Fruit fly (Drosophila melanogaster) whole organism, pupa: ENCODE measurements around the gene wds.
"Not testable (repeated sequence)": the region's sequence is repeated elsewhere in the genome, so short reads cannot be mapped to it uniquely, and the experiment has no call there.

ENCODE experiments used
- CG10348 ChIP-seq: fragments of 200-800 bp; sonication (Bioruptor generic); IDR thresholded peaks from 2 replicates; pipeline ENCODE4 v1.3.6; 2022; ENCODE audit warnings: missing biosample characterization, missing genetic modification characterization
- CG12605 ChIP-seq: fragments of 200-800 bp; sonication (Bioruptor generic); IDR thresholded peaks from 2 replicates; pipeline ENCODE4 v1.3.6; 2022; ENCODE audit warnings: missing biosample characterization, missing genetic modification characterization
- CG13204 ChIP-seq: fragments of 200-800 bp; sonication (Bioruptor generic); optimal IDR thresholded peaks from 2 replicates; lab custom pipeline; 2018; ENCODE audit warnings: missing biosample characterization, mild to moderate bottlenecking, missing genetic modification characterization, moderate library complexity
- CG14655 ChIP-seq: fragments of 200-800 bp; sonication (Bioruptor generic); optimal IDR thresholded peaks from 3 replicates; lab custom pipeline; 2017; ENCODE audit warnings: mild to moderate bottlenecking, missing biosample characterization, missing genetic modification reagents, missing genetic modification characterization
- CG15710 ChIP-seq: fragments of 200-800 bp; sonication (Bioruptor generic); optimal IDR thresholded peaks from 2 replicates; lab custom pipeline; 2018; ENCODE audit warnings: missing biosample characterization, mild to moderate bottlenecking, missing genetic modification characterization, moderate library complexity
- CG17806 ChIP-seq: fragments of 200-800 bp; sonication (Bioruptor generic); optimal IDR thresholded peaks from 2 replicates; lab custom pipeline; 2018; ENCODE audit warnings: missing biosample characterization, mild to moderate bottlenecking, missing genetic modification characterization, moderate library complexity
- CG32121 ChIP-seq: fragments of 200-800 bp; sonication (Bioruptor generic); IDR thresholded peaks from 2 replicates; pipeline ENCODE4 v1.3.6; 2022; ENCODE audit warnings: missing biosample characterization, missing genetic modification characterization
- CG34367 ChIP-seq: fragments of 200-800 bp; sonication (Bioruptor generic); optimal IDR thresholded peaks from 2 replicates; lab custom pipeline; 2018; ENCODE audit warnings: missing biosample characterization, mild to moderate bottlenecking, missing genetic modification characterization
- CG4496 ChIP-seq: fragments of 200-800 bp; sonication (Bioruptor generic); IDR thresholded peaks from 3 replicates; pipeline ENCODE4 v1.3.6; 2022; ENCODE audit warnings: missing biosample characterization, missing genetic modification characterization
- CG8159 ChIP-seq: fragments of 200-800 bp; sonication (Bioruptor generic); optimal IDR thresholded peaks from 3 replicates; lab custom pipeline; 2018; ENCODE audit warnings: missing biosample characterization, mild to moderate bottlenecking, missing genetic modification characterization, moderate library complexity
- CG8301 ChIP-seq: fragments of 200-800 bp; sonication (Bioruptor generic); optimal IDR thresholded peaks from 2 replicates; lab custom pipeline; 2018; ENCODE audit warnings: missing biosample characterization, mild to moderate bottlenecking, missing genetic modification characterization
- CG9948 ChIP-seq: fragments of 200-800 bp; sonication (Bioruptor generic); optimal IDR thresholded peaks from 2 replicates; lab custom pipeline; 2018; ENCODE audit warnings: missing biosample characterization, mild to moderate bottlenecking, missing genetic modification characterization, moderate library complexity
- D1 ChIP-seq: fragments of 200-800 bp; sonication (Bioruptor generic); optimal IDR thresholded peaks from 2 replicates; lab custom pipeline; 2018; ENCODE audit warnings: missing biosample characterization, mild to moderate bottlenecking, missing genetic modification characterization, moderate library complexity
- EcR ChIP-seq: fragments of 200-800 bp; sonication (Bioruptor generic); optimal IDR thresholded peaks from 3 replicates; lab custom pipeline; 2019; ENCODE audit warnings: missing biosample characterization, missing genetic modification characterization, mild to moderate bottlenecking, moderate library complexity, missing genetic modification reagents
- Ets98B ChIP-seq: fragments of 200-800 bp; sonication (Bioruptor generic); IDR thresholded peaks from 2 replicates; pipeline ENCODE4 v1.3.6; 2022; ENCODE audit warnings: missing biosample characterization, missing genetic modification characterization
- Pif1A ChIP-seq: fragments of 200-800 bp; sonication (Bioruptor generic); optimal IDR thresholded peaks from 3 replicates; lab custom pipeline; 2016; ENCODE audit warnings: missing biosample characterization, missing genetic modification characterization
- Pif1B ChIP-seq: fragments of 200-800 bp; sonication (Bioruptor generic); optimal IDR thresholded peaks from 3 replicates; lab custom pipeline; 2016; ENCODE audit warnings: missing biosample characterization, missing genetic modification characterization
- Snoo ChIP-seq: fragments of 200-800 bp; sonication (Bioruptor generic); optimal IDR thresholded peaks from 3 replicates; lab custom pipeline; 2017; ENCODE audit warnings: missing biosample characterization, mild to moderate bottlenecking, missing genetic modification characterization, inconsistent platforms
- fd96Ca ChIP-seq: fragments of 200-800 bp; sonication (Bioruptor generic); IDR thresholded peaks from 3 replicates; pipeline ENCODE4 v1.3.6; 2022; ENCODE audit warnings: missing biosample characterization, missing genetic modification characterization
- gl ChIP-seq: fragments of 200-800 bp; sonication (Bioruptor generic); optimal IDR thresholded peaks from 2 replicates; lab custom pipeline; 2018; ENCODE audit warnings: missing biosample characterization, mild to moderate bottlenecking, missing genetic modification characterization
- rn ChIP-seq: fragments of 200-800 bp; sonication (Bioruptor generic); IDR thresholded peaks from 2 replicates; pipeline ENCODE4 v1.3.6; 2022; ENCODE audit warnings: missing biosample characterization, missing genetic modification characterization

wds gene

dm6 chrX:2608470-2609157 is 22.8 kb downstream of the wds start, which contains the start of gene Smyd3:
TSS of gene Smyd3 (minus strand) at chrX:2608876.
- TF ChIP-seq CG10348, result no peak
- TF ChIP-seq CG4496 (GFP tag; lab: Robert Waterston, UW), result peak; percentile 91
- TF ChIP-seq CG17806 (tag; lab: Kevin White, UChicago), result peak; percentile 75
- peak; percentile 79 for TF ChIP-seq CG32121 (GFP tag; lab: Robert Waterston, UW)
- peak; percentile 72 for TF ChIP-seq CG12605 (GFP tag; lab: Robert Waterston, UW)
- no peak for TF ChIP-seq D1 (tag; lab: Kevin White, UChicago)
- peak; percentile 51 for TF ChIP-seq gl (tag; lab: Kevin White, UChicago)
- peak; percentile 47 for TF ChIP-seq CG34367 (tag; lab: Kevin White, UChicago)
- TF ChIP-seq CG9948 (tag; lab: Kevin White, UChicago), result peak; percentile 53
- no peak for TF ChIP-seq Pif1A (GFP tag; lab: Kevin White, UChicago)
- peak; percentile 87 for TF ChIP-seq Pif1B
- TF ChIP-seq Snoo (tag; lab: Kevin White, UChicago), result peak; percentile 71
- TF ChIP-seq EcR (GFP tag; lab: Kevin White, UChicago), result no peak
- peak; percentile 64 for TF ChIP-seq rn (GFP tag; lab: Robert Waterston, UW)
- peak; percentile 68 for TF ChIP-seq CG15710 (tag; lab: Kevin White, UChicago)
- TF ChIP-seq Ets98B (GFP tag; lab: Robert Waterston, UW), result peak; percentile 89
- peak; percentile 72 for TF ChIP-seq CG8159 (tag; lab: Kevin White, UChicago)
- peak; percentile 74 for TF ChIP-seq CG8301 (tag; lab: Kevin White, UChicago)
- TF ChIP-seq fd96Ca, result peak; percentile 80

dm6 chrX:2610236-2610635 is 24.5 kb downstream of the wds start, which contains the start of gene eIF3g1:
TSS of gene eIF3g1 (minus strand) at chrX:2610336.
- TF ChIP-seq gl, D1, CG15710 (tag; lab: Kevin White, UChicago): not testable (repeated sequence)
- TF ChIP-seq, all 21 proteins: peak for 0; not testable (repeated sequence) for 21

- no peak for TF ChIP-seq gl (tag; lab: Kevin White, UChicago)
These were observed 31.6 kb downstream of the wds start for dm6 chrX:2617417-2617816.

DNA sequence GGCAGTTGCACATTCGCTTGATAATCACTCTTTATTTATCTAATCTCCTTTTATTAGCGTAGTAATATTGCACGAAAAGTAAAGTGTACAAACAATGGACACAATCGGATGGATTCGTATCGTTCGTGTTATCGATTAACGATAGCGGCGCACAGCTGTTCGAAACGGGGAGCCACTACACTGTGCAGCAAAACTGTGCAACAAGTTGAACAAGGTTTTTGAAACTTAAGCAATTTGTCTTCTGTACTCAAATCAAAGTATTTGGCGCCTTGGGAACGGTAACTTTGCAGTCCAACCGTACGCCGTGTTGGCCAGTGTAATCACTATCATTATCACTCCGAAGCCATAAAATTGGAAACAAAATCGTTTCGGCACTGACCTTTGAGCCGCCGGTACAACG is 33.9 kb downstream of the wds start, which contains the start of the genes Tsp3A and Seipin:
Tsp3A (minus strand) TSS at position 88 of the 400 bp plus-strand sequence.
Seipin (plus strand) TSS at position 149 of the 400 bp plus-strand sequence.
- TF ChIP-seq CG10348, result 0 out of 2 replicates have a peak, but pooled peaks have one; percentile 28
- peak; percentile 72 for TF ChIP-seq CG15710 (tag; lab: Kevin White, UChicago)
- peak; percentile 96 for TF ChIP-seq CG4496 (GFP tag; lab: Robert Waterston, UW)
- TF ChIP-seq CG9948 (tag; lab: Kevin White, UChicago), result peak; percentile 57
- TF ChIP-seq gl (tag; lab: Kevin White, UChicago), result peak; percentile 89
- TF ChIP-seq fd96Ca, result peak; percentile 93
- TF ChIP-seq CG14655 (GFP tag; lab: Kevin White, UChicago), result no peak
- TF ChIP-seq rn (GFP tag; lab: Robert Waterston, UW), result 0 out of 2 replicates have a peak, but pooled peaks have one; percentile 32
- peak; percentile 75 for TF ChIP-seq CG8159 (tag; lab: Kevin White, UChicago)
- peak; percentile 16 for TF ChIP-seq EcR (GFP tag; lab: Kevin White, UChicago)
- peak; percentile 54 for TF ChIP-seq CG13204 (GFP tag; lab: Kevin White, UChicago)
- TF ChIP-seq Pif1B, result peak; percentile 87
- no peak for TF ChIP-seq Pif1A (GFP tag; lab: Kevin White, UChicago)
- peak; percentile 79 for TF ChIP-seq Snoo (tag; lab: Kevin White, UChicago)
- TF ChIP-seq CG17806 (tag; lab: Kevin White, UChicago), result peak; percentile 78
- no peak for TF ChIP-seq D1 (tag; lab: Kevin White, UChicago)
- peak; percentile 83 for TF ChIP-seq CG32121 (GFP tag; lab: Robert Waterston, UW)
- TF ChIP-seq CG12605 (GFP tag; lab: Robert Waterston, UW), result peak; percentile 90
- peak; percentile 86 for TF ChIP-seq CG8301 (tag; lab: Kevin White, UChicago)
- peak; percentile 90 for TF ChIP-seq Ets98B (GFP tag; lab: Robert Waterston, UW)
- TF ChIP-seq CG34367 (tag; lab: Kevin White, UChicago), result peak; percentile 67

dm6 chrX:2624525-2625006 is 38.8 kb downstream of the wds start, which contains the start of the genes brv3 and Pi4KIIIalpha:
TSS of gene brv3 (minus strand) at chrX:2624575.
TSS of gene Pi4KIIIalpha (plus strand) at chrX:2624804.
- TF ChIP-seq Pif1B (no peak), Pif1A (GFP tag; lab: Kevin White, UChicago) (no peak), CG8159 (tag; lab: Kevin White, UChicago) (no peak), CG4496 (GFP tag; lab: Robert Waterston, UW) (0 out of 3 replicates have a peak, but pooled peaks have one; percentile 24), CG9948 (tag; lab: Kevin White, UChicago) (no peak), fd96Ca (no peak), CG15710 (tag; lab: Kevin White, UChicago) (no peak)

DNA sequence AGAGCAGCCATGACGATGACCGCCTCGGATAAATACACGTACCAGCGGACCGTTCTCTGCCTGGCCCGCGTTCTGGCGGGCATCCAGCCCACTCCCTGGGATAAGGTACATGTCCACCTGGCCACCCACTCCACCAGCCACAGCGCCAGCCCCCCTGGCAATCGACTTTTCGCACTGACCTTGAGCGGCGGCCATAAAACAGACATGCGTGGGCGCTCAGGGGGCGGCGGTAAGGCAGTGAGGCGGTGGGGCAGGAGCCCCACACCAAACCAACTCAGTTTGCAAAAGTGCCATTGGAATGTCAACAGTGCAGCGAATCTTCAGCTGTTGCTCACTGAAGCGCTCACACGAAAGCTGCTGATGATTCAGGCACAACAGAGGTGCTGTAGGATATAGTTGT is 39.2 kb downstream of the wds start:
- TF ChIP-seq CG32121 (GFP tag; lab: Robert Waterston, UW) (no peak), CG34367 (tag; lab: Kevin White, UChicago) (no peak), CG9948 (tag; lab: Kevin White, UChicago) (no peak), CG4496 (GFP tag; lab: Robert Waterston, UW) (no peak), fd96Ca (no peak), Ets98B (GFP tag; lab: Robert Waterston, UW) (no peak), CG15710 (tag; lab: Kevin White, UChicago) (no peak), CG17806 (tag; lab: Kevin White, UChicago) (no peak), CG8301 (tag; lab: Kevin White, UChicago) (no peak), Pif1B (no peak), CG13204 (GFP tag; lab: Kevin White, UChicago) (no peak), rn (GFP tag; lab: Robert Waterston, UW) (no peak), Pif1A (GFP tag; lab: Kevin White, UChicago) (no peak), CG14655 (GFP tag; lab: Kevin White, UChicago) (no peak), D1 (tag; lab: Kevin White, UChicago) (no peak)
